Fruit fly (Drosophila melanogaster) whole organism, embryonic: Measurements from ENCODE around the gene Traf-like.

Source experiments
- Adf1 ChIP-seq: fragments of 200-800 bp; sonication (Bioruptor generic); IDR thresholded peaks from 2 replicates; pipeline ENCODE4 v1.3.6; 2022; ENCODE audit warnings: missing biosample characterization, missing genetic modification characterization
- Antp ChIP-seq: fragments of 200-800 bp; sonication (Bioruptor generic); optimal IDR thresholded peaks from 3 replicates; lab custom pipeline; 2016; ENCODE audit warnings: missing biosample characterization, missing genetic modification characterization
- Atf3 ChIP-seq: fragments of 200-800 bp; sonication (Bioruptor generic); optimal IDR thresholded peaks from 3 replicates; lab custom pipeline; 2016; ENCODE audit warnings: missing biosample characterization, missing genetic modification characterization
- Atf6 ChIP-seq: fragments of 200-800 bp; sonication (Bioruptor generic); IDR thresholded peaks from 2 replicates; pipeline ENCODE4 v1.3.6; 2022; ENCODE audit warnings: missing biosample characterization, missing genetic modification characterization
- B-H2 ChIP-seq: fragments of 200-800 bp; sonication (Bioruptor generic); optimal IDR thresholded peaks from 2 replicates; lab custom pipeline; 2018; ENCODE audit warnings: missing biosample characterization, mild to moderate bottlenecking, missing genetic modification characterization
- BEAF-32 ChIP-seq: fragments of 200-800 bp; sonication (Bioruptor generic); optimal IDR thresholded peaks from 3 replicates; lab custom pipeline; 2017; ENCODE audit warnings: missing biosample characterization, missing genetic modification characterization, mild to moderate bottlenecking, moderate library complexity, missing genetic modification reagents
- CG10147 ChIP-seq: fragments of 200-800 bp; sonication (Bioruptor generic); optimal IDR thresholded peaks from 2 replicates; lab custom pipeline; 2019; ENCODE audit warnings: missing biosample characterization, mild to moderate bottlenecking, missing genetic modification characterization, moderate library complexity
- CG11093 ChIP-seq: fragments of 200-800 bp; sonication (Bioruptor generic); IDR thresholded peaks from 3 replicates; pipeline ENCODE4 v1.3.6; 2022; ENCODE audit warnings: missing biosample characterization, missing genetic modification characterization
- CG13123 ChIP-seq: fragments of 200-800 bp; sonication (Bioruptor generic); optimal IDR thresholded peaks from 2 replicates; lab custom pipeline; 2016; ENCODE audit warnings: missing biosample characterization, missing genetic modification characterization
- CG13287 ChIP-seq: fragments of 200-800 bp; sonication (Bioruptor generic); IDR thresholded peaks from 2 replicates; pipeline ENCODE4 v1.3.6; 2022; ENCODE audit warnings: missing biosample characterization, missing genetic modification characterization; ENCODE audit not compliant: partially characterized antibody
- CG13894 ChIP-seq: fragments of 200-800 bp; sonication (Bioruptor generic); optimal IDR thresholded peaks from 3 replicates; lab custom pipeline; 2018; ENCODE audit warnings: missing biosample characterization, mild to moderate bottlenecking, missing genetic modification characterization, moderate library complexity
- CG14710 ChIP-seq: fragments of 200-800 bp; sonication (Bioruptor generic); optimal IDR thresholded peaks from 3 replicates; lab custom pipeline; 2019; ENCODE audit warnings: missing biosample characterization, mild to moderate bottlenecking, missing genetic modification characterization, moderate library complexity
- CG15514 ChIP-seq: fragments of 200-800 bp; sonication (Bioruptor generic); optimal IDR thresholded peaks from 3 replicates; lab custom pipeline; 2017; ENCODE audit warnings: missing biosample characterization, missing genetic modification characterization, mild to moderate bottlenecking, moderate library complexity, missing genetic modification reagents
- CG17802 ChIP-seq: fragments of 200-800 bp; sonication (Bioruptor generic); optimal IDR thresholded peaks from 2 replicates; lab custom pipeline; 2018; ENCODE audit warnings: missing biosample characterization, mild to moderate bottlenecking, missing genetic modification characterization, moderate library complexity
- CG17912 ChIP-seq: fragments of 200-800 bp; sonication (Bioruptor generic); optimal IDR thresholded peaks from 2 replicates; lab custom pipeline; 2018; ENCODE audit warnings: missing biosample characterization, mild to moderate bottlenecking, missing genetic modification characterization
- CG18619 ChIP-seq: fragments of 200-800 bp; sonication (Bioruptor generic); optimal IDR thresholded peaks from 3 replicates; lab custom pipeline; 2017; ENCODE audit warnings: missing biosample characterization, mild to moderate bottlenecking, missing genetic modification characterization
- CG30020 ChIP-seq: fragments of 200-800 bp; optimal IDR thresholded peaks from 2 replicates; lab custom pipeline; 2019; ENCODE audit warnings: missing biosample characterization, mild to moderate bottlenecking, missing genetic modification characterization, moderate library complexity
- CG3065 ChIP-seq: fragments of 200-800 bp; sonication (Bioruptor generic); optimal IDR thresholded peaks from 2 replicates; lab custom pipeline; 2016; ENCODE audit warnings: missing biosample characterization, missing genetic modification characterization
- CG3847 ChIP-seq: fragments of 200-800 bp; sonication (Bioruptor generic); IDR thresholded peaks from 2 replicates; pipeline ENCODE4 v1.3.6; 2022; ENCODE audit warnings: missing biosample characterization, missing genetic modification characterization
- CG42726 ChIP-seq: fragments of 200-800 bp; sonication (Bioruptor generic); IDR thresholded peaks from 2 replicates; pipeline ENCODE4 v1.3.6; 2022; ENCODE audit warnings: missing biosample characterization, missing genetic modification characterization; ENCODE audit not compliant: partially characterized antibody
- CG9817 ChIP-seq: fragments of 200-800 bp; sonication (Bioruptor generic); optimal IDR thresholded peaks from 2 replicates; lab custom pipeline; 2018; ENCODE audit warnings: missing biosample characterization, mild to moderate bottlenecking, missing genetic modification characterization, moderate library complexity
- Chrac-16 ChIP-seq: fragments of 200-800 bp; sonication (Bioruptor generic); optimal IDR thresholded peaks from 3 replicates; lab custom pipeline; 2016; ENCODE audit warnings: missing biosample characterization, missing genetic modification characterization
- H2.0 ChIP-seq: fragments of 200-800 bp; sonication (Bioruptor generic); IDR thresholded peaks from 2 replicates; pipeline ENCODE4 v1.3.6; 2022; ENCODE audit warnings: missing biosample characterization, missing genetic modification characterization
- HHEX ChIP-seq: fragments of 200-800 bp; sonication (Bioruptor generic); optimal IDR thresholded peaks from 3 replicates; lab custom pipeline; 2017; ENCODE audit warnings: missing biosample characterization, mild to moderate bottlenecking, missing genetic modification characterization, missing genetic modification reagents
- HLH4C ChIP-seq: fragments of 200-800 bp; sonication (Bioruptor generic); IDR thresholded peaks from 3 replicates; pipeline ENCODE4 v1.3.6; 2022; ENCODE audit warnings: missing biosample characterization, missing genetic modification characterization; ENCODE audit not compliant: partially characterized antibody
- HLHmδ ChIP-seq: fragments of 200-800 bp; sonication (Bioruptor generic); optimal IDR thresholded peaks from 2 replicates; lab custom pipeline; 2018; ENCODE audit warnings: missing biosample characterization, mild to moderate bottlenecking, missing genetic modification characterization, moderate library complexity
- Hsf ChIP-seq: fragments of 200-800 bp; sonication (Bioruptor generic); optimal IDR thresholded peaks from 3 replicates; lab custom pipeline; 2016; ENCODE audit warnings: missing biosample characterization, missing genetic modification characterization
- MTF-1 ChIP-seq: fragments of 200-800 bp; sonication (Bioruptor generic); optimal IDR thresholded peaks from 2 replicates; lab custom pipeline; 2018; ENCODE audit warnings: missing biosample characterization, mild to moderate bottlenecking, missing genetic modification characterization, borderline replicate concordance
- Nf-YA ChIP-seq: fragments of 200-800 bp; sonication (Bioruptor generic); IDR thresholded peaks from 2 replicates; pipeline ENCODE4 v1.3.6; 2022; ENCODE audit warnings: missing biosample characterization, missing genetic modification characterization
- PHDP ChIP-seq: fragments of 200-800 bp; sonication (Bioruptor generic); optimal IDR thresholded peaks from 3 replicates; lab custom pipeline; 2018; ENCODE audit warnings: missing biosample characterization, mild to moderate bottlenecking, missing genetic modification characterization, moderate library complexity
- Rfx ChIP-seq: fragments of 200-800 bp; sonication (Bioruptor generic); IDR thresholded peaks from 2 replicates; pipeline ENCODE4 v1.3.6; 2022; ENCODE audit warnings: missing biosample characterization, missing genetic modification characterization
- Sin3A ChIP-seq: fragments of >200 bp; optimal IDR thresholded peaks from 2 replicates; lab custom pipeline; 2018
- ab ChIP-seq: fragments of 200-800 bp; sonication (Bioruptor generic); optimal IDR thresholded peaks from 2 replicates; lab custom pipeline; 2016; ENCODE audit warnings: missing biosample characterization, missing genetic modification characterization
- ara ChIP-seq: fragments of 200-800 bp; sonication (Bioruptor generic); IDR thresholded peaks from 2 replicates; pipeline ENCODE4 v1.3.6; 2022; ENCODE audit warnings: missing biosample characterization, missing genetic modification characterization
- ato ChIP-seq: fragments of 200-800 bp; sonication (Bioruptor generic); IDR thresholded peaks from 2 replicates; pipeline ENCODE4 v1.3.6; 2022; ENCODE audit warnings: missing biosample characterization, missing genetic modification characterization; ENCODE audit not compliant: partially characterized antibody
- bigmax ChIP-seq: fragments of 200-800 bp; sonication (Bioruptor generic); optimal IDR thresholded peaks from 2 replicates; lab custom pipeline; 2018; ENCODE audit warnings: missing biosample characterization, mild to moderate bottlenecking, missing genetic modification characterization
- bowl ChIP-seq: fragments of 200-800 bp; sonication (Bioruptor generic); IDR thresholded peaks from 2 replicates; pipeline ENCODE4 v1.3.6; 2022; ENCODE audit warnings: missing biosample characterization, missing genetic modification characterization
- crol ChIP-seq: fragments of 200-800 bp; sonication (Bioruptor generic); IDR thresholded peaks from 2 replicates; pipeline ENCODE4 v1.3.6; 2022; ENCODE audit warnings: missing biosample characterization, missing genetic modification characterization
- da ChIP-seq: fragments of 200-800 bp; sonication (Bioruptor generic); optimal IDR thresholded peaks from 2 replicates; lab custom pipeline; 2016; ENCODE audit warnings: missing biosample characterization, missing genetic modification characterization
- dmrt11E ChIP-seq: fragments of 200-800 bp; sonication (Bioruptor generic); optimal IDR thresholded peaks from 3 replicates; lab custom pipeline; 2018; ENCODE audit warnings: missing biosample characterization, mild to moderate bottlenecking, missing genetic modification characterization, moderate library complexity
- gem ChIP-seq: fragments of 200-800 bp; sonication (Bioruptor generic); optimal IDR thresholded peaks from 2 replicates; lab custom pipeline; 2019; ENCODE audit warnings: missing biosample characterization, mild to moderate bottlenecking, missing genetic modification characterization, moderate library complexity
- pb ChIP-seq: fragments of 200-800 bp; sonication (Bioruptor generic); optimal IDR thresholded peaks from 3 replicates; lab custom pipeline; 2016; ENCODE audit warnings: missing biosample characterization, missing genetic modification characterization
- pfk ChIP-seq: fragments of 200-800 bp; sonication (Bioruptor generic); optimal IDR thresholded peaks from 2 replicates; lab custom pipeline; 2018; ENCODE audit warnings: missing biosample characterization, mild to moderate bottlenecking, missing genetic modification characterization, moderate library complexity
- phol ChIP-seq: fragments of 200-800 bp; sonication (Bioruptor generic); optimal IDR thresholded peaks from 3 replicates; lab custom pipeline; 2018; ENCODE audit warnings: missing biosample characterization, mild to moderate bottlenecking, missing genetic modification characterization, moderate library complexity
- scrt ChIP-seq: fragments of 200-800 bp; sonication (Bioruptor generic); optimal IDR thresholded peaks from 2 replicates; lab custom pipeline; 2018; ENCODE audit warnings: missing biosample characterization, mild to moderate bottlenecking, missing genetic modification characterization, moderate library complexity
- sd ChIP-seq: fragments of 200-800 bp; sonication (Bioruptor generic); optimal IDR thresholded peaks from 3 replicates; lab custom pipeline; 2018; ENCODE audit warnings: missing biosample characterization, mild to moderate bottlenecking, missing genetic modification characterization, moderate library complexity
- sob ChIP-seq: fragments of 200-800 bp; sonication (Bioruptor generic); IDR thresholded peaks from 2 replicates; pipeline ENCODE4 v1.3.6; 2022; ENCODE audit warnings: missing biosample characterization, missing genetic modification characterization
- wor ChIP-seq: fragments of 200-800 bp; sonication (Bioruptor generic); IDR thresholded peaks from 2 replicates; pipeline ENCODE4 v1.3.6; 2022; ENCODE audit warnings: missing biosample characterization, missing genetic modification characterization
- zfh1 ChIP-seq: fragments of 200-800 bp; sonication (Bioruptor generic); IDR thresholded peaks from 3 replicates; pipeline ENCODE4 v1.3.6; 2022; ENCODE audit warnings: missing biosample characterization, missing genetic modification characterization

Traf-like gene

dm6 chrX:16422466-16423124 lies 7.7 kb downstream of the Traf-like start, which contains the start of gene hang (continued):
- TF ChIP-seq HLH4C (GFP tag; lab: Robert Waterston, UW) (peak; percentile 73), ara (GFP tag; lab: Robert Waterston, UW) (no peak), crol (GFP tag; lab: Robert Waterston, UW) (no peak), MTF-1 (peak; percentile 46), sd (tag; lab: Kevin White, UChicago) (no peak), Antp (GFP tag; lab: Kevin White, UChicago) (peak; percentile 66), zfh1 (GFP tag; lab: Robert Waterston, UW) (peak; percentile 49; the same call in 1 of the 3 replicates), phol (tag; lab: Kevin White, UChicago) (peak; percentile 94), ab (no peak), CG3847 (GFP tag; lab: Robert Waterston, UW) (peak; percentile 64), CG11093 (no peak), CG42726 (GFP tag; lab: Robert Waterston, UW) (peak; percentile 87), Chrac-16 (GFP tag; lab: Kevin White, UChicago) (no peak), scrt (no peak), CG14710 (tag; lab: Kevin White, UChicago) (peak; percentile 93), HHEX (peak; percentile 56), CG10147 (GFP tag; lab: Kevin White, UChicago) (peak; percentile 27), Sin3A (peak; percentile 33), bowl (peak; percentile 41; the same call in 1 of the 2 replicates), sob (GFP tag; lab: Robert Waterston, UW) (peak; percentile 57), CG17802 (tag; lab: Kevin White, UChicago) (no peak), dmrt11E (tag; lab: Kevin White, UChicago) (no peak), CG17912 (no peak), CG3065 (GFP tag; lab: Kevin White, UChicago) (no peak), Atf3 (GFP tag; lab: Kevin White, UChicago) (no peak), bigmax (GFP tag; lab: Kevin White, UChicago) (peak; percentile 52), Adf1 (no peak; the same call in 1 of the 2 replicates), CG15514 (GFP tag; lab: Kevin White, UChicago) (peak; percentile 82), BEAF-32 (GFP tag; lab: Kevin White, UChicago) (peak; percentile 90), Rfx (peak; percentile 75), CG18619 (GFP tag; lab: Kevin White, UChicago) (peak; percentile 11), H2.0 (GFP tag; lab: Robert Waterston, UW) (peak; percentile 28; the same call in 1 of the 2 replicates), Hsf (GFP tag; lab: Kevin White, UChicago) (peak; percentile 22), wor (no peak), HLHmδ (peak; percentile 53), Atf6 (GFP tag; lab: Robert Waterston, UW) (0 out of 2 replicates have a peak, but pooled peaks have one; percentile 12), pfk (GFP tag; lab: Kevin White, UChicago) (peak; percentile 34), gem (tag; lab: Kevin White, UChicago) (no peak), CG30020 (tag; lab: Kevin White, UChicago) (no peak), B-H2 (GFP tag; lab: Kevin White, UChicago) (no peak), CG13287 (GFP tag; lab: Robert Waterston, UW) (peak; percentile 79), CG13123 (GFP tag; lab: Kevin White, UChicago) (no peak), da (peak; percentile 4), CG13894 (tag; lab: Kevin White, UChicago) (no peak), CG9817 (tag; lab: Kevin White, UChicago) (no peak), pb (GFP tag; lab: Kevin White, UChicago) (peak; percentile 8), ato (GFP tag; lab: Robert Waterston, UW) (peak; percentile 82), PHDP (tag; lab: Kevin White, UChicago) (peak; percentile 20), Nf-YA (GFP tag; lab: Robert Waterston, UW) (no peak)
